Worm (Caenorhabditis elegans): ENCODE measurements around the gene metl-9.

DNA sequence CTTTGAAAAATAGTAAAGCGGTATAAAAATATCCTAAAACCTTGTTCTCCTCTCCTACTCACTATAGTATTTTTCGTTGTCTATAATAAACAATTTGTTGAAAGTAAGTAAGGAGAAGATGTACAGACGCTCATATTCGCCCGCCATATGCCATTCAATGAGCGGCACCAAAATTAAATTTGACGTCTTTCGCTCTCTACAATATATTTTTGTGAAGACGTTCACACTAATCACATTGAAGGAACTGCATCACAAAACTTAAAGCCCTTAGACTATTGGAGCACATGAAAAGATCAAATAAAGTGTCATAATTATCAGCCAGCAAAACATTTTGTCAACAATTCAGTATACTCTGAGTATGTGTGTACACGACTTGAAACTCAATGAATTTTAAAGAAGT is 47.2 kb downstream of the metl-9 start:
- TF ChIP-seq nhr-25 (tag; optimal IDR thresholded peaks at IDR 0.05) (no peak), nhr-77 (tag; optimal IDR thresholded peaks at IDR 0.05) (no peak), ceh-82 (tag; optimal IDR thresholded peaks at IDR 0.05) (no peak), hmg-11 (tag; optimal IDR thresholded peaks at IDR 0.05) (no peak), daf-12 (tag; optimal IDR thresholded peaks at IDR 0.05) (no peak), ZK546.5 (tag; optimal IDR thresholded peaks at IDR 0.05) (no peak), snpc-4 (tag; optimal IDR thresholded peaks at IDR 0.05) (no peak)
